Fruit fly (Drosophila melanogaster) whole organism, embryonic: ENCODE data around the gene Polr2F.
A peak's percentile ranks its signal among the peaks of the same experiment; 100 is the strongest.

Experiments
- BEAF-32 ChIP-seq: fragments of 200-800 bp; sonication (Bioruptor generic); optimal IDR thresholded peaks from 3 replicates; lab custom pipeline; 2017; ENCODE audit warnings: missing biosample characterization, missing genetic modification characterization, mild to moderate bottlenecking, moderate library complexity, missing genetic modification reagents
- CG10274 ChIP-seq: fragments of 200-800 bp; sonication (Bioruptor generic); optimal IDR thresholded peaks from 3 replicates; lab custom pipeline; 2017; ENCODE audit warnings: missing biosample characterization, mild to moderate bottlenecking, missing genetic modification characterization
- CG10366 ChIP-seq: fragments of 200-800 bp; sonication (Bioruptor generic); IDR thresholded peaks from 2 replicates; pipeline ENCODE4 v1.3.6; 2022; ENCODE audit warnings: missing biosample characterization, missing genetic modification characterization
- CG10959 ChIP-seq: fragments of 200-800 bp; sonication (Bioruptor generic); IDR thresholded peaks from 2 replicates; pipeline ENCODE4 v1.3.6; 2022; ENCODE audit warnings: missing biosample characterization, missing genetic modification characterization
- CG11456 ChIP-seq: fragments of 200-800 bp; sonication (Bioruptor generic); IDR thresholded peaks from 3 replicates; pipeline ENCODE4 v1.3.6; 2022; ENCODE audit warnings: missing biosample characterization, missing genetic modification characterization
- CG11504 ChIP-seq: fragments of 200-800 bp; sonication (Bioruptor generic); optimal IDR thresholded peaks from 3 replicates; lab custom pipeline; 2019; ENCODE audit warnings: missing biosample characterization, mild to moderate bottlenecking, missing genetic modification characterization, moderate library complexity
- CG12659 ChIP-seq: fragments of 200-800 bp; sonication (Bioruptor generic); optimal IDR thresholded peaks from 3 replicates; lab custom pipeline; 2017; ENCODE audit warnings: mild to moderate bottlenecking, missing biosample characterization, missing genetic modification reagents, missing genetic modification characterization
- CG13775 ChIP-seq: fragments of 200-800 bp; sonication (Bioruptor generic); optimal IDR thresholded peaks from 3 replicates; lab custom pipeline; 2017; ENCODE audit warnings: missing biosample characterization, mild to moderate bottlenecking, missing genetic modification characterization
- CG15073 ChIP-seq: fragments of 200-800 bp; sonication (Bioruptor generic); optimal IDR thresholded peaks from 2 replicates; lab custom pipeline; 2016; ENCODE audit warnings: missing biosample characterization, missing genetic modification characterization
- CG15696 ChIP-seq: fragments of 200-800 bp; sonication (Bioruptor generic); optimal IDR thresholded peaks from 2 replicates; lab custom pipeline; 2019; ENCODE audit warnings: missing biosample characterization, mild to moderate bottlenecking, missing genetic modification characterization, moderate library complexity
- CG1602 ChIP-seq: fragments of 200-800 bp; sonication (Bioruptor generic); optimal IDR thresholded peaks from 3 replicates; lab custom pipeline; 2016; ENCODE audit warnings: missing biosample characterization, missing genetic modification characterization
- CG16779 ChIP-seq: fragments of 200-800 bp; sonication (Bioruptor generic); IDR thresholded peaks from 2 replicates; pipeline ENCODE4 v1.3.6; 2022; ENCODE audit warnings: missing biosample characterization, missing genetic modification characterization
- CG18011 ChIP-seq: fragments of 200-800 bp; sonication (Bioruptor generic); optimal IDR thresholded peaks from 2 replicates; lab custom pipeline; 2017; ENCODE audit warnings: missing biosample characterization, missing genetic modification characterization, mild to moderate bottlenecking, moderate library complexity, missing genotype
- CG18619 ChIP-seq: fragments of 200-800 bp; sonication (Bioruptor generic); optimal IDR thresholded peaks from 3 replicates; lab custom pipeline; 2017; ENCODE audit warnings: missing biosample characterization, mild to moderate bottlenecking, missing genetic modification characterization
- CG32532 ChIP-seq: fragments of 200-800 bp; sonication (Bioruptor generic); IDR thresholded peaks from 2 replicates; pipeline ENCODE4 v1.3.6; 2022; ENCODE audit warnings: missing biosample characterization, missing genetic modification characterization
- CG34376 ChIP-seq: fragments of 200-800 bp; sonication (Bioruptor generic); optimal IDR thresholded peaks from 2 replicates; lab custom pipeline; 2018; ENCODE audit warnings: missing biosample characterization, mild to moderate bottlenecking, missing genetic modification characterization
- CG43689 ChIP-seq: fragments of 200-800 bp; sonication (Bioruptor generic); IDR thresholded peaks from 2 replicates; pipeline ENCODE4 v1.3.6; 2022; ENCODE audit warnings: missing biosample characterization, missing genetic modification characterization
- CG5953 ChIP-seq: fragments of 200-800 bp; sonication (Bioruptor generic); IDR thresholded peaks from 2 replicates; pipeline ENCODE4 v1.3.6; 2022; ENCODE audit warnings: missing biosample characterization, missing genetic modification characterization
- CG8281 ChIP-seq: fragments of 200-800 bp; sonication (Bioruptor generic); optimal IDR thresholded peaks from 2 replicates; lab custom pipeline; 2018; ENCODE audit warnings: missing biosample characterization, mild to moderate bottlenecking, missing genetic modification characterization, moderate library complexity
- CG8765 ChIP-seq: fragments of 200-800 bp; sonication (Bioruptor generic); IDR thresholded peaks from 2 replicates; pipeline ENCODE4 v1.3.6; 2022; ENCODE audit warnings: missing biosample characterization, missing genetic modification characterization
- CG9932 ChIP-seq: fragments of 200-800 bp; sonication (Bioruptor generic); IDR thresholded peaks from 2 replicates; pipeline ENCODE4 v1.3.6; 2022; ENCODE audit warnings: missing biosample characterization, missing genetic modification characterization
- CHES-1-like ChIP-seq: fragments of 200-800 bp; sonication (Bioruptor generic); optimal IDR thresholded peaks from 2 replicates; lab custom pipeline; 2016; ENCODE audit warnings: missing biosample characterization, missing genetic modification characterization
- Dref ChIP-seq: fragments of 200-800 bp; sonication (Bioruptor generic); IDR thresholded peaks from 2 replicates; pipeline ENCODE4 v1.3.6; 2022; ENCODE audit warnings: missing biosample characterization, missing genetic modification characterization
- Gug ChIP-seq: fragments of 200-800 bp; sonication (Bioruptor generic); IDR thresholded peaks from 4 replicates; pipeline ENCODE4 v1.3.6; 2022; ENCODE audit warnings: missing biosample characterization, missing genetic modification characterization
- Lhr ChIP-seq: fragments of 200-800 bp; sonication (Bioruptor generic); optimal IDR thresholded peaks from 3 replicates; lab custom pipeline; 2017; ENCODE audit warnings: mild to moderate bottlenecking, missing biosample characterization, missing genetic modification reagents, missing genetic modification characterization
- Mes4 ChIP-seq: fragments of 200-800 bp; sonication (Bioruptor generic); optimal IDR thresholded peaks from 2 replicates; lab custom pipeline; 2016; ENCODE audit warnings: missing biosample characterization, missing genetic modification characterization
- Sox100B ChIP-seq: fragments of 200-800 bp; sonication (Bioruptor generic); optimal IDR thresholded peaks from 3 replicates; lab custom pipeline; 2018; ENCODE audit warnings: missing biosample characterization, mild to moderate bottlenecking, missing genetic modification characterization
- Usf ChIP-seq: fragments of 200-800 bp; sonication (Bioruptor generic); optimal IDR thresholded peaks from 2 replicates; lab custom pipeline; 2017; ENCODE audit warnings: missing genotype, missing biosample characterization, missing genetic modification characterization
- Xbp1 ChIP-seq: fragments of 200-800 bp; sonication (Bioruptor generic); optimal IDR thresholded peaks from 3 replicates; lab custom pipeline; 2016; ENCODE audit warnings: missing biosample characterization, mild to moderate bottlenecking, missing genetic modification characterization
- amos ChIP-seq: fragments of 200-800 bp; sonication (Bioruptor generic); IDR thresholded peaks from 2 replicates; pipeline ENCODE4 v1.3.6; 2022; ENCODE audit warnings: missing biosample characterization, missing genetic modification characterization; ENCODE audit not compliant: partially characterized antibody
- ara ChIP-seq: fragments of 200-800 bp; sonication (Bioruptor generic); IDR thresholded peaks from 2 replicates; pipeline ENCODE4 v1.3.6; 2022; ENCODE audit warnings: missing biosample characterization, missing genetic modification characterization
- cas ChIP-seq: fragments of 200-800 bp; sonication (Bioruptor generic); IDR thresholded peaks from 2 replicates; pipeline ENCODE4 v1.3.6; 2022; ENCODE audit warnings: missing biosample characterization, missing genetic modification characterization
- da ChIP-seq: fragments of 200-800 bp; sonication (Bioruptor generic); optimal IDR thresholded peaks from 2 replicates; lab custom pipeline; 2016; ENCODE audit warnings: missing biosample characterization, missing genetic modification characterization
- dan ChIP-seq: fragments of 200-800 bp; sonication (Bioruptor generic); IDR thresholded peaks from 2 replicates; pipeline ENCODE4 v1.3.6; 2022; ENCODE audit warnings: missing biosample characterization, missing genetic modification characterization
- dpn ChIP-seq, 2 experiments: fragments of 200-800 bp; sonication (Bioruptor generic); optimal IDR thresholded peaks; 3 replicates each; lab custom pipeline; 2016; ENCODE audit warnings: missing biosample characterization in 2 of 2, missing genetic modification characterization in 2 of 2
- en ChIP-seq: fragments of 200-800 bp; sonication (Bioruptor generic); optimal IDR thresholded peaks from 2 replicates; lab custom pipeline; 2016; ENCODE audit warnings: missing biosample characterization, missing genetic modification characterization
- ewg ChIP-seq: fragments of 200-800 bp; sonication (Bioruptor generic); optimal IDR thresholded peaks from 3 replicates; lab custom pipeline; 2017; ENCODE audit warnings: mild to moderate bottlenecking, missing biosample characterization, missing genetic modification reagents, missing genetic modification characterization
- fru ChIP-seq: fragments of >200 bp; optimal IDR thresholded peaks from 2 replicates; lab custom pipeline; 2017
- fu2 ChIP-seq: fragments of 200-800 bp; sonication (Bioruptor generic); optimal IDR thresholded peaks from 2 replicates; lab custom pipeline; 2016; ENCODE audit warnings: missing biosample characterization, missing genetic modification characterization
- ham ChIP-seq: fragments of 200-800 bp; sonication (Bioruptor generic); IDR thresholded peaks from 2 replicates; pipeline ENCODE4 v1.3.6; 2022; ENCODE audit warnings: missing biosample characterization, missing genetic modification characterization
- insv ChIP-seq, 2 experiments: fragments of 200-800 bp; sonication (Bioruptor generic); optimal IDR thresholded peaks; 3 replicates each; lab custom pipeline; 2016 to 2018; ENCODE audit warnings: missing biosample characterization in 2 of 2, missing genetic modification characterization in 2 of 2
- ken ChIP-seq: fragments of 200-800 bp; sonication (Bioruptor generic); IDR thresholded peaks from 3 replicates; pipeline ENCODE4 v1.3.6; 2022; ENCODE audit warnings: missing biosample characterization, missing genetic modification characterization
- klu ChIP-seq: fragments of 200-800 bp; sonication (Bioruptor generic); IDR thresholded peaks from 2 replicates; pipeline ENCODE4 v1.3.6; 2022; ENCODE audit warnings: missing biosample characterization, missing genetic modification characterization
- kni ChIP-seq: fragments of 200-800 bp; sonication (Bioruptor generic); optimal IDR thresholded peaks from 3 replicates; lab custom pipeline; 2017; ENCODE audit warnings: mild to moderate bottlenecking, missing biosample characterization, missing genetic modification reagents, missing genetic modification characterization
- nmo ChIP-seq: fragments of 200-800 bp; sonication (Bioruptor generic); optimal IDR thresholded peaks from 2 replicates; lab custom pipeline; 2018; ENCODE audit warnings: missing biosample characterization, mild to moderate bottlenecking, missing genetic modification characterization, moderate library complexity
- p53 ChIP-seq: fragments of 200-800 bp; sonication (Bioruptor generic); optimal IDR thresholded peaks from 2 replicates; lab custom pipeline; 2016; ENCODE audit warnings: missing biosample characterization, missing genetic modification characterization
- pnt ChIP-seq: fragments of 200-800 bp; sonication (Bioruptor generic); optimal IDR thresholded peaks from 3 replicates; lab custom pipeline; 2016; ENCODE audit warnings: missing biosample characterization, missing genetic modification characterization
- scrt ChIP-seq: fragments of 200-800 bp; sonication (Bioruptor generic); optimal IDR thresholded peaks from 2 replicates; lab custom pipeline; 2018; ENCODE audit warnings: missing biosample characterization, mild to moderate bottlenecking, missing genetic modification characterization, moderate library complexity
- sob ChIP-seq: fragments of 200-800 bp; sonication (Bioruptor generic); IDR thresholded peaks from 2 replicates; pipeline ENCODE4 v1.3.6; 2022; ENCODE audit warnings: missing biosample characterization, missing genetic modification characterization
- tap ChIP-seq: fragments of 200-800 bp; optimal IDR thresholded peaks from 3 replicates; lab custom pipeline; 2019; ENCODE audit warnings: missing biosample characterization, mild to moderate bottlenecking, missing genetic modification characterization, moderate library complexity
- wek ChIP-seq: fragments of 200-800 bp; sonication (Bioruptor generic); optimal IDR thresholded peaks from 3 replicates; lab custom pipeline; 2018; ENCODE audit warnings: missing biosample characterization, mild to moderate bottlenecking, missing genetic modification characterization, moderate library complexity

Polr2F gene

dm6 chr3R:5361681-5362319 lies 9.8 kb upstream of the Polr2F start (continued):
- TF ChIP-seq CG10959, result peak; percentile 67
- TF ChIP-seq CG18619 (GFP tag; lab: Kevin White, UChicago), result peak; percentile 79
- no peak for TF ChIP-seq dan (GFP tag; lab: Robert Waterston, UW)
- peak; percentile 63 for TF ChIP-seq CG13775 (GFP tag; lab: Kevin White, UChicago)
- peak; percentile 86 for TF ChIP-seq CG11504 (tag; lab: Kevin White, UChicago)
- TF ChIP-seq CG11456 (GFP tag; lab: Robert Waterston, UW), result peak; percentile 90
- TF ChIP-seq scrt (GFP tag; lab: Kevin White, UChicago), result no peak
- TF ChIP-seq CG12659, result peak; percentile 75
- TF ChIP-seq Dref (GFP tag; lab: Robert Waterston, UW), result 0 out of 2 replicates have a peak, but pooled peaks have one; percentile 21
- peak; percentile 88 for TF ChIP-seq ken (GFP tag; lab: Robert Waterston, UW)
- peak; percentile 83 for TF ChIP-seq Xbp1
- no peak for TF ChIP-seq insv (GFP tag; optimal IDR thresholded peaks at IDR 0.05; lab: Kevin White, UChicago)
- TF ChIP-seq ham (GFP tag; lab: Robert Waterston, UW), result no peak
- no peak for TF ChIP-seq BEAF-32 (GFP tag; lab: Kevin White, UChicago)
- peak; percentile 28 for TF ChIP-seq wek (GFP tag; lab: Kevin White, UChicago)
- peak; percentile 81 for TF ChIP-seq nmo
- peak; percentile 54 for TF ChIP-seq en (GFP tag; lab: Kevin White, UChicago)
- peak; percentile 83 for TF ChIP-seq Gug (GFP tag; lab: Robert Waterston, UW)
- peak; percentile 11 for TF ChIP-seq CG15073 (GFP tag; lab: Kevin White, UChicago)
- peak; percentile 29 for TF ChIP-seq CG10274
- peak; percentile 35 for TF ChIP-seq CG15696 (tag; lab: Kevin White, UChicago)
- peak; percentile 67 for TF ChIP-seq CHES-1-like (GFP tag; lab: Kevin White, UChicago)
- peak; percentile 41 for TF ChIP-seq CG8281
- TF ChIP-seq da, result no peak
- peak; percentile 1 for TF ChIP-seq kni (GFP tag; lab: Kevin White, UChicago)
- no peak for TF ChIP-seq fru (lab: Kevin White, UChicago)
- TF ChIP-seq CG43689 (GFP tag; lab: Robert Waterston, UW), result peak; percentile 76
- TF ChIP-seq fu2, result peak; percentile 70
- TF ChIP-seq CG5953 (GFP tag; lab: Robert Waterston, UW), result peak; percentile 71
- peak; percentile 54 for TF ChIP-seq CG1602 (GFP tag; lab: Kevin White, UChicago)
- TF ChIP-seq amos (GFP tag; lab: Robert Waterston, UW), result no peak
- TF ChIP-seq klu (GFP tag; lab: Robert Waterston, UW), result peak; percentile 71
- TF ChIP-seq CG34376 (GFP tag; lab: Kevin White, UChicago), result no peak
- no peak for TF ChIP-seq Sox100B (GFP tag; lab: Kevin White, UChicago)
- TF ChIP-seq CG10366 (GFP tag; lab: Robert Waterston, UW), result peak; percentile 85
- TF ChIP-seq CG32532 (GFP tag; lab: Robert Waterston, UW), result peak; percentile 94
- peak; percentile 15 for TF ChIP-seq Lhr (GFP tag; lab: Kevin White, UChicago)
- peak; percentile 83 for TF ChIP-seq tap (tag; lab: Kevin White, UChicago)
- TF ChIP-seq ara (GFP tag; lab: Robert Waterston, UW), result peak; percentile 75; the same call in 1 of the 2 replicates
- peak; percentile 52 for TF ChIP-seq ewg (GFP tag; lab: Kevin White, UChicago)
- peak; percentile 38 for TF ChIP-seq Mes4
- TF ChIP-seq Usf (GFP tag; lab: Kevin White, UChicago), result peak; percentile 46
- TF ChIP-seq cas (GFP tag; lab: Robert Waterston, UW), result peak; percentile 65
- TF ChIP-seq CG16779 (GFP tag; lab: Robert Waterston, UW), result peak; percentile 88
- peak; percentile 64; the same call in 1 of the 2 replicates for TF ChIP-seq CG8765 (GFP tag; lab: Robert Waterston, UW)
- peak; percentile 90 for TF ChIP-seq sob (GFP tag; lab: Robert Waterston, UW)
- TF ChIP-seq pnt, result peak; percentile 90
- TF ChIP-seq CG9932 (GFP tag; lab: Robert Waterston, UW), result peak; percentile 93
- peak; percentile 38 for TF ChIP-seq CG18011
- peak; percentile 35 for TF ChIP-seq p53
- TF ChIP-seq dpn (GFP tag; optimal IDR thresholded peaks at IDR 0.05; lab: Kevin White, UChicago), result peak; percentile 85 to 91
